Worm (Caenorhabditis elegans) whole organism, young adult: ENCODE measurements around the gene srsx-8.

Experiments
- B0019.2 ChIP-seq: fragments of 200-800 bp; sonication (Bioruptor generic); conservative IDR thresholded peaks from 2 replicates; pipeline ENCODE4 v1.3.6; 2022; ENCODE audit warnings: missing genetic modification reagents, missing genetic modification characterization, missing compliant biosample characterization
- B0035.1 ChIP-seq: sonication (generic microtip); optimal IDR thresholded peaks from 2 replicates; lab custom pipeline; 2016; ENCODE audit warnings: missing genetic modification characterization, mild to moderate bottlenecking, missing compliant biosample characterization, missing genotype, missing genetic modification reagents
- B0336.3 ChIP-seq: fragments of 200-800 bp; sonication (Bioruptor generic); IDR thresholded peaks from 2 replicates; pipeline ENCODE4 v1.3.6; 2022; ENCODE audit warnings: missing genetic modification characterization, missing compliant biosample characterization
- C06A6.2 ChIP-seq: fragments of 200-800 bp; sonication (Bioruptor generic); conservative IDR thresholded peaks from 2 replicates; pipeline ENCODE4 v1.3.6; 2022; ENCODE audit warnings: missing genetic modification characterization, missing compliant biosample characterization
- D2030.7 ChIP-seq: fragments of 200-800 bp; sonication (Bioruptor generic); IDR thresholded peaks from 2 replicates; pipeline ENCODE4 v1.3.6; 2022; ENCODE audit warnings: missing genetic modification reagents, missing genetic modification characterization, missing compliant biosample characterization
- F10E7.11 ChIP-seq: sonication (generic microtip); optimal IDR thresholded peaks from 2 replicates; lab custom pipeline; 2017; ENCODE audit warnings: mild to moderate bottlenecking, missing genetic modification characterization, moderate library complexity, missing compliant biosample characterization
- F22D6.2 ChIP-seq: sonication (generic microtip); optimal IDR thresholded peaks from 2 replicates; lab custom pipeline; 2016; ENCODE audit warnings: mild to moderate bottlenecking, missing genetic modification characterization, missing compliant biosample characterization
- F23B12.7 ChIP-seq: sonication (generic microtip); optimal IDR thresholded peaks from 2 replicates; lab custom pipeline; 2017; ENCODE audit warnings: missing genetic modification characterization, mild to moderate bottlenecking, missing compliant biosample characterization, antibody characterized with exemption, moderate library complexity; ENCODE audit not compliant: insufficient read depth
- F33H1.4 ChIP-seq: fragments of 200-800 bp; sonication (Bioruptor generic); IDR thresholded peaks from 2 replicates; pipeline ENCODE4 v1.3.6; 2022; ENCODE audit warnings: missing genetic modification reagents, missing genetic modification characterization, missing compliant biosample characterization
- F52B5.7 ChIP-seq: sonication (generic microtip); optimal IDR thresholded peaks from 2 replicates; lab custom pipeline; 2016; ENCODE audit warnings: mild to moderate bottlenecking, missing genetic modification characterization, missing compliant biosample characterization
- K12H6.12 ChIP-seq: fragments of 200-800 bp; sonication (Bioruptor generic); optimal IDR thresholded peaks from 2 replicates; lab custom pipeline; 2018; ENCODE audit warnings: mild to moderate bottlenecking, missing genetic modification characterization, missing compliant biosample characterization
- Y67H2A.10 ChIP-seq: fragments of 200-800 bp; sonication (Bioruptor generic); conservative IDR thresholded peaks from 2 replicates; pipeline ENCODE4 v1.3.6; 2022; ENCODE audit warnings: missing genetic modification reagents, missing genetic modification characterization, missing compliant biosample characterization
- Y79H2A.3 ChIP-seq: fragments of 200-800 bp; sonication (Bioruptor generic); conservative IDR thresholded peaks from 2 replicates; pipeline ENCODE4 v1.3.6; 2022; ENCODE audit warnings: missing genetic modification reagents, missing genetic modification characterization, missing compliant biosample characterization
- Y95B8A.8 ChIP-seq: fragments of 200-800 bp; sonication (Bioruptor generic); IDR thresholded peaks from 2 replicates; pipeline ENCODE4 v1.3.6; 2022; ENCODE audit warnings: missing genetic modification reagents, missing genetic modification characterization, missing compliant biosample characterization
- ZK185.1 ChIP-seq: sonication (generic microtip); optimal IDR thresholded peaks from 2 replicates; lab custom pipeline; 2016; ENCODE audit warnings: mild to moderate bottlenecking, missing genetic modification characterization, missing compliant biosample characterization; ENCODE audit not compliant: poor library complexity, severe bottlenecking
- aptf-2 ChIP-seq: fragments of 200-800 bp; sonication (Bioruptor generic); conservative IDR thresholded peaks from 2 replicates; pipeline ENCODE4 v1.3.6; 2022; ENCODE audit warnings: missing genetic modification reagents, missing genetic modification characterization, missing compliant biosample characterization
- bed-2 ChIP-seq: fragments of 200-800 bp; sonication (Bioruptor generic); IDR thresholded peaks from 2 replicates; pipeline ENCODE4 v1.3.6; 2022; ENCODE audit warnings: missing genetic modification reagents, missing genetic modification characterization, missing compliant biosample characterization
- ccch-3 ChIP-seq: fragments of 200-800 bp; sonication (Bioruptor generic); optimal IDR thresholded peaks from 2 replicates; lab custom pipeline; 2018; ENCODE audit warnings: mild to moderate bottlenecking, missing genetic modification characterization, missing compliant biosample characterization
- cebp-2 ChIP-seq: fragments of 200-800 bp; sonication (Bioruptor generic); IDR thresholded peaks from 2 replicates; pipeline ENCODE4 v1.3.6; 2022; ENCODE audit warnings: missing genetic modification characterization, missing compliant biosample characterization
- ceh-27 ChIP-seq: fragments of 200-800 bp; sonication (Bioruptor generic); optimal IDR thresholded peaks from 2 replicates; lab custom pipeline; 2018; ENCODE audit warnings: mild to moderate bottlenecking, missing genetic modification characterization, moderate library complexity, missing compliant biosample characterization
- ceh-40 ChIP-seq: fragments of 200-800 bp; sonication (Bioruptor generic); IDR thresholded peaks from 2 replicates; pipeline ENCODE4 v1.3.6; 2022; ENCODE audit warnings: missing genetic modification characterization, missing compliant biosample characterization
- dox-1 ChIP-seq: fragments of 200-800 bp; sonication (Bioruptor generic); IDR thresholded peaks from 2 replicates; pipeline ENCODE4 v1.3.6; 2022; ENCODE audit warnings: missing genetic modification reagents, missing genetic modification characterization, missing compliant biosample characterization
- efl-1 ChIP-seq: fragments of 150-350 bp; optimal IDR thresholded peaks from 2 replicates; lab custom pipeline; 2014; ENCODE audit warnings: missing biosample characterization, missing genetic modification reagents, missing genetic modification characterization
- egrh-3 ChIP-seq: fragments of 200-800 bp; sonication (Bioruptor generic); IDR thresholded peaks from 2 replicates; pipeline ENCODE4 v1.3.6; 2022; ENCODE audit warnings: missing genetic modification reagents, missing genetic modification characterization, missing compliant biosample characterization
- hlh-12 ChIP-seq: sonication (generic microtip); optimal IDR thresholded peaks from 2 replicates; lab custom pipeline; 2016; ENCODE audit warnings: missing genetic modification characterization, missing compliant biosample characterization
- hmg-20 ChIP-seq: fragments of 200-800 bp; sonication (Bioruptor generic); IDR thresholded peaks from 2 replicates; pipeline ENCODE4 v1.3.6; 2022; ENCODE audit warnings: missing genetic modification reagents, missing genetic modification characterization, missing compliant biosample characterization
- hsf-1 ChIP-seq: fragments of 200-800 bp; sonication (Bioruptor generic); IDR thresholded peaks from 2 replicates; pipeline ENCODE4 v1.3.6; 2022; ENCODE audit warnings: missing genetic modification reagents, missing genetic modification characterization, missing compliant biosample characterization
- lag-1 ChIP-seq: fragments of 200-800 bp; sonication (Bioruptor generic); IDR thresholded peaks from 2 replicates; pipeline ENCODE4 v1.3.6; 2022; ENCODE audit warnings: missing genetic modification reagents, missing genetic modification characterization, missing compliant biosample characterization
- let-607 ChIP-seq, 2 experiments: fragments of 200-800 bp in 1 of 2; sonication (Bioruptor generic) in 1 of 2; sonication (generic microtip) in 1 of 2; optimal IDR thresholded peaks; 2 replicates each; lab custom pipeline; 2016 to 2018; ENCODE audit warnings: mild to moderate bottlenecking in 2 of 2, missing compliant biosample characterization in 2 of 2, missing genetic modification characterization in 2 of 2, moderate library complexity in 2 of 2, missing genotype in 1 of 2
- lin-26 ChIP-seq: fragments of 200-800 bp; sonication (Bioruptor generic); IDR thresholded peaks from 2 replicates; pipeline ENCODE4 v1.3.6; 2022; ENCODE audit warnings: missing genetic modification reagents, missing genetic modification characterization, missing compliant biosample characterization
- lin-35 ChIP-seq, 3 experiments: fragments of 150-350 bp in 2 of 3; sonication (generic microtip) in 1 of 3; optimal IDR thresholded peaks; 2 replicates each; lab custom pipeline; 2014 to 2018; ENCODE audit warnings: missing biosample characterization in 3 of 3, missing genetic modification characterization in 3 of 3, missing genetic modification reagents in 3 of 3
- madf-3 ChIP-seq: fragments of 200-800 bp; sonication (Bioruptor generic); IDR thresholded peaks from 2 replicates; pipeline ENCODE4 v1.3.6; 2022; ENCODE audit warnings: missing genetic modification reagents, missing genetic modification characterization, missing compliant biosample characterization
- madf-6 ChIP-seq: fragments of 200-800 bp; sonication (Bioruptor generic); IDR thresholded peaks from 2 replicates; pipeline ENCODE4 v1.3.6; 2022; ENCODE audit warnings: missing genetic modification reagents, missing genetic modification characterization, missing compliant biosample characterization
- mxl-1 ChIP-seq: sonication (generic microtip); optimal IDR thresholded peaks from 2 replicates; lab custom pipeline; 2016; ENCODE audit warnings: missing genetic modification characterization, missing compliant biosample characterization
- nfya-1 ChIP-seq: sonication (generic microtip); optimal IDR thresholded peaks from 2 replicates; lab custom pipeline; 2017; ENCODE audit warnings: antibody characterized with exemption, missing compliant biosample characterization, missing genetic modification characterization, borderline replicate concordance; ENCODE audit not compliant: insufficient read depth
- nfya-2 ChIP-seq: fragments of 200-800 bp; sonication (Bioruptor generic); IDR thresholded peaks from 2 replicates; pipeline ENCODE4 v1.3.6; 2022; ENCODE audit warnings: missing genetic modification reagents, missing genetic modification characterization, missing compliant biosample characterization
- nhr-179 ChIP-seq: sonication (generic microtip); optimal IDR thresholded peaks from 2 replicates; lab custom pipeline; 2016; ENCODE audit warnings: mild to moderate bottlenecking, missing genetic modification characterization, missing compliant biosample characterization
- nhr-27 ChIP-seq: fragments of 200-800 bp; sonication (Bioruptor generic); optimal IDR thresholded peaks from 2 replicates; lab custom pipeline; 2018; ENCODE audit warnings: mild to moderate bottlenecking, missing genetic modification characterization, moderate library complexity, missing compliant biosample characterization
- rec-8 ChIP-seq, 2 experiments: sonication (generic microtip); optimal IDR thresholded peaks; 2 replicates each; lab custom pipeline; 2016; ENCODE audit warnings: mild to moderate bottlenecking in 2 of 2, missing genetic modification characterization in 2 of 2, missing genetic modification reagents in 2 of 2, missing genotype in 2 of 2, missing biosample characterization in 1 of 2, missing compliant biosample characterization in 1 of 2, moderate library complexity in 1 of 2
- repo-1 ChIP-seq: sonication (generic microtip); optimal IDR thresholded peaks from 2 replicates; lab custom pipeline; 2017; ENCODE audit warnings: mild to moderate bottlenecking, missing genetic modification characterization, missing compliant biosample characterization
- tbp1 ChIP-seq: fragments of 200-800 bp; sonication (Bioruptor generic); optimal IDR thresholded peaks from 2 replicates; lab custom pipeline; 2018; ENCODE audit warnings: mild to moderate bottlenecking, missing genetic modification characterization, missing compliant biosample characterization
- unc-130 ChIP-seq: sonication (generic microtip); optimal IDR thresholded peaks from 2 replicates; lab custom pipeline; 2016; ENCODE audit warnings: missing genetic modification reagents, missing genetic modification characterization, missing compliant biosample characterization
- zfh-2 ChIP-seq: fragments of 200-800 bp; sonication (Bioruptor generic); conservative IDR thresholded peaks from 2 replicates; pipeline ENCODE4 v1.3.6; 2022; ENCODE audit warnings: missing genetic modification reagents, missing genetic modification characterization, missing compliant biosample characterization
- ztf-22 ChIP-seq: fragments of 200-800 bp; sonication (Bioruptor generic); optimal IDR thresholded peaks from 2 replicates; lab custom pipeline; 2018; ENCODE audit warnings: mild to moderate bottlenecking, missing genetic modification characterization, moderate library complexity, missing compliant biosample characterization
- ztf-25 ChIP-seq: fragments of 200-800 bp; sonication (Bioruptor generic); IDR thresholded peaks from 2 replicates; pipeline ENCODE4 v1.3.6; 2022; ENCODE audit warnings: missing genetic modification reagents, missing genetic modification characterization, missing compliant biosample characterization

Gene srsx-8

DNA sequence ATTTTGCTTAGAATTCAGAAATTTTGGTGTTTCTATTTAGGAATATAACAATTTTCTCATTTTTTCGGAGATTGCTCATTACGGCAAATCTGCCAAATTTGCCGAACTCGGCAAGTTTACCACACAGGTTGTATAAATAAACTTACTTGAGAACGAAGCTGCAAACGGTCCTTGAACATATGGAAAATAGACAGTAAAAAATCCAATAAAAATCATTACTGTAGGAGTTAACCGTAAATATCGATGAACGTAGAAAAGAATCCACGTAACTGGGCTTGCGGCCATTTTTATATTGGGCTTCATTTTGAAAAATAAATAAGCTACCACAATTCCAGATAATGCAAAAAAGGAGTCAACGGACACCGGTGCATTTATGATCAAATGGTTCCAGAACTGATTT, 12.7 kb downstream of the srsx-8 start:
- TF ChIP-seq F23B12.7 (tag; lab: Kevin White, UChicago) = no peak
- no peak for TF ChIP-seq hmg-20 (GFP tag; lab: Robert Waterston, UW)
- TF ChIP-seq let-607 (tag; optimal IDR thresholded peaks at IDR 0.05; lab: Kevin White, UChicago) = no peak
- TF ChIP-seq F33H1.4 (GFP tag; lab: Robert Waterston, UW) = no peak
- no peak for TF ChIP-seq lag-1 (GFP tag; lab: Robert Waterston, UW)
- TF ChIP-seq B0035.1 (tag; lab: Kevin White, UChicago) = no peak
- no peak for TF ChIP-seq rec-8 (tag; optimal IDR thresholded peaks at IDR 0.05; lab: Kevin White, UChicago)
- no peak for TF ChIP-seq nfya-2 (GFP tag; lab: Robert Waterston, UW)
- no peak for TF ChIP-seq madf-3 (GFP tag; lab: Robert Waterston, UW)
- TF ChIP-seq madf-6 (GFP tag; lab: Robert Waterston, UW) = no peak
- no peak for TF ChIP-seq F10E7.11
- no peak for TF ChIP-seq hlh-12 (tag; lab: Kevin White, UChicago)
- no peak for TF ChIP-seq bed-2 (GFP tag; lab: Robert Waterston, UW)
- TF ChIP-seq egrh-3 (GFP tag; lab: Robert Waterston, UW) = no peak
- no peak for TF ChIP-seq lin-35 (GFP tag; optimal IDR thresholded peaks at IDR 0.05; lab: Kevin White, UChicago)

DNA sequence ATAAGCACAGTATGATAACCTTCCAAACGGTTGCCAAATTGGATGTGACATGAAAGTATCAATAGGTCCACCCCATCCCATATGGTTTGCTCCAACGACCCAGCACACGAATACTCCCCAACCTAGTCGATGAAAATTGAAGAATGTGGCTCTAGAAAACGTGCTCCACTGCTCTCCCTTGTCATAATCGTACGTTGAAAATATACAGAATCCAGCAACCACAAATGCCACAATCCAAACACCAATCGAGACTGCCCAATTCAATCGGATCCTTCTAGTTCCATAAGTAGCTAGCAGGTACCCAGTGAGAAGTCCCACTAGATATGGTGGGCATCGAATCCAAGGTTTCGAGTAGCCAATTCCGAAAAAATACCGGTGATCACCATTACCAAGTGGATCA, 14.1 kb downstream of the srsx-8 start:
- TF ChIP-seq Y79H2A.3 (no peak), D2030.7 (GFP tag; lab: Robert Waterston, UW) (no peak), unc-130 (no peak), K12H6.12 (tag; lab: Kevin White, UChicago) (no peak), F52B5.7 (tag; lab: Kevin White, UChicago) (no peak), Y67H2A.10 (no peak), B0336.3 (GFP tag; lab: Robert Waterston, UW) (no peak), Y95B8A.8 (GFP tag; lab: Robert Waterston, UW) (no peak), ztf-22 (GFP tag; lab: Kevin White, UChicago) (no peak), hsf-1 (GFP tag; lab: Robert Waterston, UW) (no peak), cebp-2 (GFP tag; lab: Robert Waterston, UW) (no peak), zfh-2 (GFP tag; lab: Robert Waterston, UW) (no peak), madf-3 (GFP tag; lab: Robert Waterston, UW) (no peak), nhr-27 (tag; lab: Kevin White, UChicago) (no peak), repo-1 (tag; lab: Kevin White, UChicago) (no peak), mxl-1 (tag; lab: Kevin White, UChicago) (no peak), F22D6.2 (no peak), B0035.1 (tag; lab: Kevin White, UChicago) (no peak), C06A6.2 (no peak), efl-1 (no peak)

DNA sequence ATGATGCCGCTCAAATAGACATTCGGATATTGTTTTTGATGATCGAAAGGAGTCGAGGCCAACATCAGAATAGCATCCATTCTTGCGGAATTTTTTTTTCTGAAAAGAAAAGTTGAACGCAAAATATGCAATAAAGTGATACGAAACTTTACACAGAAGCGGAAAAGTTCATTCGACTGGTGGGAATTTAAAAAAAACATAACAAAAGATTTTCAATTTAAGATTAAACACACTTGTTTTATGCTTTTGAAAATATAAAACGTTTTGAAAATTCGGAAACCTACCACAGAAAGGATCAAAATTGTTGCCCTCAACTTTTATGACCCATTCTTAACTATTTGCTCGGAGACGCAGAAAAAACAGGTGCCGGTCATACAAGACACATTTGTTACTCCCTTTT, 15.9 kb downstream of the srsx-8 start, which contains the start of gene K02H11.9:
TSS of gene K02H11.9 (minus strand) at position 101 of the 400 bp plus-strand sequence.
- no peak for TF ChIP-seq ZK185.1 (tag; lab: Kevin White, UChicago)
- no peak for TF ChIP-seq ccch-3 (GFP tag; lab: Kevin White, UChicago)
- TF ChIP-seq B0019.2 (GFP tag; lab: Robert Waterston, UW) = no peak
- no peak for TF ChIP-seq nfya-1
- no peak for TF ChIP-seq zfh-2 (GFP tag; lab: Robert Waterston, UW)
- no peak for TF ChIP-seq ceh-40 (GFP tag; lab: Robert Waterston, UW)
- TF ChIP-seq nhr-179 (tag; lab: Kevin White, UChicago) = no peak
- no peak for TF ChIP-seq lin-26 (GFP tag; lab: Robert Waterston, UW)
- no peak for TF ChIP-seq ceh-27 (GFP tag; lab: Kevin White, UChicago)
- TF ChIP-seq ztf-25 (GFP tag; lab: Robert Waterston, UW) = no peak
- no peak for TF ChIP-seq tbp1 (GFP tag; lab: Kevin White, UChicago)
- TF ChIP-seq dox-1 = no peak
- no peak for TF ChIP-seq aptf-2 (GFP tag; lab: Robert Waterston, UW)
- no peak for TF ChIP-seq Y79H2A.3
- TF ChIP-seq F10E7.11 = no peak
- TF ChIP-seq, all 124 proteins: peak for 0
